Fruit fly (Drosophila melanogaster) whole organism, prepupa: ENCODE data around the gene Fmr1.
A peak's percentile ranks its signal among the peaks of the same experiment; 100 is the strongest.

Experiments used
- Blimp-1 ChIP-seq: fragments of 200-800 bp; sonication (Bioruptor generic); optimal IDR thresholded peaks from 3 replicates; lab custom pipeline; 2017; ENCODE audit warnings: missing biosample characterization, missing genetic modification characterization, mild to moderate bottlenecking, moderate library complexity, missing genetic modification reagents
- CG10631 ChIP-seq: fragments of 200-800 bp; sonication (Bioruptor generic); optimal IDR thresholded peaks from 2 replicates; lab custom pipeline; 2016; ENCODE audit warnings: missing biosample characterization, missing genetic modification characterization
- CG10669 ChIP-seq: fragments of 200-800 bp; sonication (Bioruptor generic); optimal IDR thresholded peaks from 3 replicates; lab custom pipeline; 2018; ENCODE audit warnings: missing biosample characterization, mild to moderate bottlenecking, missing genetic modification characterization, moderate library complexity
- CG11294 ChIP-seq: fragments of 200-800 bp; sonication (Bioruptor generic); IDR thresholded peaks from 2 replicates; pipeline ENCODE4 v1.3.6; 2022; ENCODE audit warnings: missing biosample characterization, missing genetic modification characterization
- CG11762 ChIP-seq: fragments of 200-800 bp; sonication (Bioruptor generic); optimal IDR thresholded peaks from 3 replicates; lab custom pipeline; 2016; ENCODE audit warnings: missing biosample characterization, missing genetic modification characterization; ENCODE audit not compliant: insufficient read depth
- CG11902 ChIP-seq: fragments of 200-800 bp; sonication (Bioruptor generic); optimal IDR thresholded peaks from 3 replicates; lab custom pipeline; 2016; ENCODE audit warnings: missing biosample characterization, missing genetic modification characterization
- CG1621 ChIP-seq: fragments of 200-800 bp; sonication (Bioruptor generic); optimal IDR thresholded peaks from 3 replicates; lab custom pipeline; 2018; ENCODE audit warnings: missing biosample characterization, mild to moderate bottlenecking, missing genetic modification characterization
- CG3032 ChIP-seq: fragments of 200-800 bp; optimal IDR thresholded peaks from 2 replicates; lab custom pipeline; 2019; ENCODE audit warnings: missing biosample characterization, mild to moderate bottlenecking, missing genetic modification characterization, moderate library complexity
- CG31627 ChIP-seq: fragments of 200-800 bp; sonication (Bioruptor generic); optimal IDR thresholded peaks from 3 replicates; lab custom pipeline; 2016; ENCODE audit warnings: missing biosample characterization, missing genetic modification characterization
- CG32006 ChIP-seq: fragments of 200-800 bp; sonication (Bioruptor generic); optimal IDR thresholded peaks from 3 replicates; lab custom pipeline; 2017; ENCODE audit warnings: missing biosample characterization, mild to moderate bottlenecking, missing genetic modification characterization
- CG34406 ChIP-seq: fragments of 200-800 bp; sonication (Bioruptor generic); optimal IDR thresholded peaks from 3 replicates; lab custom pipeline; 2016; ENCODE audit warnings: missing biosample characterization, missing genetic modification characterization
- CG3919 ChIP-seq: fragments of 200-800 bp; sonication (Bioruptor generic); optimal IDR thresholded peaks from 3 replicates; lab custom pipeline; 2016; ENCODE audit warnings: missing biosample characterization, missing genetic modification characterization
- CG4318 ChIP-seq: fragments of 200-800 bp; sonication (Bioruptor generic); optimal IDR thresholded peaks from 3 replicates; lab custom pipeline; 2017; ENCODE audit warnings: missing biosample characterization, mild to moderate bottlenecking, missing genetic modification characterization
- CG6276 ChIP-seq: fragments of 200-800 bp; sonication (Bioruptor generic); optimal IDR thresholded peaks from 2 replicates; lab custom pipeline; 2017; ENCODE audit warnings: missing biosample characterization, mild to moderate bottlenecking, missing genetic modification characterization
- CG6792 ChIP-seq: fragments of 200-800 bp; sonication (Bioruptor generic); optimal IDR thresholded peaks from 3 replicates; lab custom pipeline; 2016; ENCODE audit warnings: missing biosample characterization, missing genetic modification characterization
- CG6808 ChIP-seq: fragments of 200-800 bp; sonication (Bioruptor generic); optimal IDR thresholded peaks from 3 replicates; lab custom pipeline; 2017; ENCODE audit warnings: missing biosample characterization, missing genetic modification characterization, mild to moderate bottlenecking, moderate library complexity, missing genetic modification reagents
- CG7368 ChIP-seq: fragments of 200-800 bp; sonication (Bioruptor generic); optimal IDR thresholded peaks from 3 replicates; lab custom pipeline; 2016; ENCODE audit warnings: missing biosample characterization, missing genetic modification characterization
- CG8632 ChIP-seq: fragments of 200-800 bp; sonication (Bioruptor generic); optimal IDR thresholded peaks from 3 replicates; lab custom pipeline; 2016; ENCODE audit warnings: missing biosample characterization, missing genetic modification characterization
- CG9139 ChIP-seq: fragments of 200-800 bp; sonication (Bioruptor generic); optimal IDR thresholded peaks from 3 replicates; lab custom pipeline; 2017; ENCODE audit warnings: missing biosample characterization, mild to moderate bottlenecking, missing genetic modification characterization
- Eip78C ChIP-seq: fragments of 200-800 bp; sonication (Bioruptor generic); peaks from one replicate; lab custom pipeline; 2016; ENCODE audit warnings: missing biosample characterization, missing genetic modification characterization
- Eip93F ChIP-seq: fragments of 200-800 bp; sonication (Bioruptor generic); optimal IDR thresholded peaks from 2 replicates; lab custom pipeline; 2016; ENCODE audit warnings: missing biosample characterization, mild to moderate bottlenecking, missing genetic modification characterization
- Ets21C ChIP-seq: fragments of 200-800 bp; sonication (Bioruptor generic); optimal IDR thresholded peaks from 3 replicates; lab custom pipeline; 2016; ENCODE audit warnings: missing biosample characterization, missing genetic modification characterization
- Hr38 ChIP-seq: sonication (Bioruptor generic); optimal IDR thresholded peaks from 2 replicates; lab custom pipeline; 2016; ENCODE audit warnings: missing biosample characterization, missing genetic modification characterization
- Hr39 ChIP-seq: fragments of 200-800 bp; sonication (Bioruptor generic); optimal IDR thresholded peaks from 2 replicates; lab custom pipeline; 2016; ENCODE audit warnings: missing biosample characterization, missing genetic modification characterization
- Hr4 ChIP-seq: fragments of 200-800 bp; sonication (Bioruptor generic); optimal IDR thresholded peaks from 3 replicates; lab custom pipeline; 2016; ENCODE audit warnings: missing biosample characterization, missing genetic modification characterization
- Lpt ChIP-seq: fragments of 200-800 bp; sonication (Bioruptor generic); optimal IDR thresholded peaks from 3 replicates; lab custom pipeline; 2016; ENCODE audit warnings: missing biosample characterization, missing genetic modification characterization
- Met ChIP-seq: fragments of 200-800 bp; sonication (Bioruptor generic); optimal IDR thresholded peaks from 3 replicates; lab custom pipeline; 2016; ENCODE audit warnings: missing biosample characterization, missing genetic modification characterization
- OdsH ChIP-seq: fragments of 200-800 bp; sonication (Bioruptor generic); optimal IDR thresholded peaks from 3 replicates; lab custom pipeline; 2016; ENCODE audit warnings: missing biosample characterization, missing genetic modification characterization
- Smox ChIP-seq: fragments of 200-800 bp; sonication (Bioruptor generic); optimal IDR thresholded peaks from 3 replicates; lab custom pipeline; 2016; ENCODE audit warnings: missing biosample characterization, missing genetic modification characterization
- Sox102F ChIP-seq: fragments of 200-800 bp; sonication (Bioruptor generic); optimal IDR thresholded peaks from 2 replicates; lab custom pipeline; 2016; ENCODE audit warnings: missing biosample characterization, mild to moderate bottlenecking, missing genetic modification characterization
- Sox14 ChIP-seq: fragments of 200-800 bp; sonication (Bioruptor generic); optimal IDR thresholded peaks from 3 replicates; lab custom pipeline; 2016; ENCODE audit warnings: missing biosample characterization, missing genetic modification characterization
- Sox15 ChIP-seq: fragments of 200-800 bp; sonication (Bioruptor generic); optimal IDR thresholded peaks from 3 replicates; lab custom pipeline; 2016; ENCODE audit warnings: missing biosample characterization, missing genetic modification characterization
- achi ChIP-seq: fragments of 200-800 bp; sonication (Bioruptor generic); optimal IDR thresholded peaks from 3 replicates; lab custom pipeline; 2016; ENCODE audit warnings: missing biosample characterization, missing genetic modification characterization
- acj6 ChIP-seq: fragments of 200-800 bp; sonication (Bioruptor generic); optimal IDR thresholded peaks from 3 replicates; lab custom pipeline; 2016; ENCODE audit warnings: missing biosample characterization, missing genetic modification characterization
- cyc ChIP-seq: fragments of 200-800 bp; sonication (Bioruptor generic); optimal IDR thresholded peaks from 3 replicates; lab custom pipeline; 2016; ENCODE audit warnings: missing biosample characterization, missing genetic modification characterization
- dac ChIP-seq: fragments of 200-800 bp; sonication (Bioruptor generic); optimal IDR thresholded peaks from 2 replicates; lab custom pipeline; 2017; ENCODE audit warnings: missing biosample characterization, mild to moderate bottlenecking, missing genetic modification characterization
- eg ChIP-seq: fragments of 200-800 bp; sonication (Bioruptor generic); IDR thresholded peaks from 3 replicates; pipeline ENCODE4 v1.3.6; 2022; ENCODE audit warnings: missing biosample characterization, missing genetic modification characterization
- esn ChIP-seq: fragments of 200-800 bp; sonication (Bioruptor generic); optimal IDR thresholded peaks from 2 replicates; lab custom pipeline; 2016; ENCODE audit warnings: missing biosample characterization, mild to moderate bottlenecking, missing genetic modification characterization, moderate library complexity
- fd59A ChIP-seq: fragments of 200-800 bp; sonication (Bioruptor generic); optimal IDR thresholded peaks from 2 replicates; lab custom pipeline; 2017; ENCODE audit warnings: missing biosample characterization, mild to moderate bottlenecking, missing genetic modification characterization, missing genetic modification reagents
- fd85E ChIP-seq: fragments of 200-800 bp; sonication (Bioruptor generic); optimal IDR thresholded peaks from 3 replicates; lab custom pipeline; 2016; ENCODE audit warnings: missing biosample characterization, missing genetic modification characterization
- fkh ChIP-seq: fragments of 200-800 bp; sonication (Bioruptor generic); optimal IDR thresholded peaks from 3 replicates; lab custom pipeline; 2017; ENCODE audit warnings: missing biosample characterization, mild to moderate bottlenecking, missing genetic modification characterization, moderate library complexity
- lz ChIP-seq: fragments of 200-800 bp; sonication (Bioruptor generic); optimal IDR thresholded peaks from 3 replicates; lab custom pipeline; 2016; ENCODE audit warnings: missing biosample characterization, missing genetic modification characterization
- pdm3 ChIP-seq: fragments of 200-800 bp; sonication (Bioruptor generic); optimal IDR thresholded peaks from 3 replicates; lab custom pipeline; 2016; ENCODE audit warnings: missing biosample characterization, missing genetic modification characterization
- spab ChIP-seq: fragments of 200-800 bp; sonication (Bioruptor generic); optimal IDR thresholded peaks from 2 replicates; lab custom pipeline; 2017; ENCODE audit warnings: missing biosample characterization, mild to moderate bottlenecking, missing genetic modification characterization, missing genetic modification reagents
- ss ChIP-seq, 2 experiments: fragments of 200-800 bp; sonication (Bioruptor generic); optimal IDR thresholded peaks; 2 replicates in 1 of 2; 3 replicates in 1 of 2; lab custom pipeline; 2017 to 2018; ENCODE audit warnings: mild to moderate bottlenecking in 2 of 2, missing biosample characterization in 2 of 2, missing genetic modification characterization in 2 of 2, moderate library complexity in 1 of 2
- svp ChIP-seq: fragments of 200-800 bp; sonication (Bioruptor generic); peaks from one replicate; lab custom pipeline; 2016; ENCODE audit warnings: missing biosample characterization, missing genetic modification characterization
- topi ChIP-seq: fragments of 200-800 bp; sonication (Bioruptor generic); optimal IDR thresholded peaks from 3 replicates; lab custom pipeline; 2016; ENCODE audit warnings: missing biosample characterization, missing genetic modification characterization
- vri ChIP-seq: fragments of 200-800 bp; sonication (Bioruptor generic); optimal IDR thresholded peaks from 3 replicates; lab custom pipeline; 2016; ENCODE audit warnings: missing biosample characterization, mild to moderate bottlenecking, missing genetic modification characterization

Fmr1 gene

dm6 chr3R:10082549-10083075, 27.3 kb downstream of the Fmr1 start (continued):
- TF ChIP-seq Smox (GFP tag; lab: Kevin White, UChicago) (peak; percentile 71), topi (peak; percentile 80), CG11902 (GFP tag; lab: Kevin White, UChicago) (peak; percentile 73), pdm3 (GFP tag; lab: Kevin White, UChicago) (peak; percentile 87), svp (GFP tag; lab: Kevin White, UChicago) (peak; percentile 89), ss (GFP tag; optimal IDR thresholded peaks at IDR 0.05; lab: Kevin White, UChicago) (peak; percentile 87 to 89), esn (GFP tag; lab: Kevin White, UChicago) (peak; percentile 86), lz (GFP tag; lab: Kevin White, UChicago) (peak; percentile 77), CG34406 (GFP tag; lab: Kevin White, UChicago) (peak; percentile 77), Met (peak; percentile 75), fd85E (GFP tag; lab: Kevin White, UChicago) (peak; percentile 39), Lpt (peak; percentile 46), Ets21C (peak; percentile 63)

- peak; percentile 27 for TF ChIP-seq CG31627 (GFP tag; lab: Kevin White, UChicago)
- no peak for TF ChIP-seq CG1621 (tag; lab: Kevin White, UChicago)
- TF ChIP-seq Hr38 (GFP tag; lab: Kevin White, UChicago) = no peak
- peak; percentile 0 for TF ChIP-seq CG32006 (GFP tag; lab: Kevin White, UChicago)
- no peak for TF ChIP-seq fd59A (GFP tag; lab: Kevin White, UChicago)
- TF ChIP-seq dac (GFP tag; lab: Kevin White, UChicago) = no peak
- TF ChIP-seq fkh = no peak
- no peak for TF ChIP-seq CG11762 (GFP tag; lab: Kevin White, UChicago)
- no peak for TF ChIP-seq spab (GFP tag; lab: Kevin White, UChicago)
- peak; percentile 12 for TF ChIP-seq CG10631
- peak; percentile 8 for TF ChIP-seq Ets21C
- no peak for TF ChIP-seq CG7368 (GFP tag; lab: Kevin White, UChicago)
- no peak for TF ChIP-seq Sox102F (GFP tag; lab: Kevin White, UChicago)
- TF ChIP-seq CG11294 (GFP tag; lab: Robert Waterston, UW) = no peak
- no peak for TF ChIP-seq lz (GFP tag; lab: Kevin White, UChicago)
- TF ChIP-seq CG6792 (GFP tag; lab: Kevin White, UChicago) = no peak
- TF ChIP-seq Blimp-1 (GFP tag; lab: Kevin White, UChicago) = no peak
- peak; percentile 33 for TF ChIP-seq cyc (GFP tag; lab: Kevin White, UChicago)
- peak; percentile 4 for TF ChIP-seq acj6 (GFP tag; lab: Kevin White, UChicago)
- no peak for TF ChIP-seq CG9139 (GFP tag; lab: Kevin White, UChicago)
- TF ChIP-seq Smox (GFP tag; lab: Kevin White, UChicago) = no peak
- peak; percentile 23 for TF ChIP-seq Sox14 (GFP tag; lab: Kevin White, UChicago)
- no peak for TF ChIP-seq ss (GFP tag; optimal IDR thresholded peaks at IDR 0.05; lab: Kevin White, UChicago)
- no peak for TF ChIP-seq CG10669 (GFP tag; lab: Kevin White, UChicago)
- peak; percentile 10 for TF ChIP-seq CG6808 (GFP tag; lab: Kevin White, UChicago)
- peak; percentile 21 for TF ChIP-seq CG3032 (tag; lab: Kevin White, UChicago)
- TF ChIP-seq achi (GFP tag; lab: Kevin White, UChicago) = peak; percentile 0
- no peak for TF ChIP-seq Eip93F (GFP tag; lab: Kevin White, UChicago)
- no peak for TF ChIP-seq CG8632 (GFP tag; lab: Kevin White, UChicago)
- TF ChIP-seq esn (GFP tag; lab: Kevin White, UChicago) = peak; percentile 5
- peak; percentile 24 for TF ChIP-seq Sox15 (GFP tag; lab: Kevin White, UChicago)
- peak; percentile 42 for TF ChIP-seq vri (GFP tag; lab: Kevin White, UChicago)
- TF ChIP-seq Hr4 (GFP tag; lab: Kevin White, UChicago) = peak; percentile 20
- TF ChIP-seq fd85E (GFP tag; lab: Kevin White, UChicago) = no peak
- no peak for TF ChIP-seq CG3919 (GFP tag; lab: Kevin White, UChicago)
- TF ChIP-seq OdsH (GFP tag; lab: Kevin White, UChicago) = no peak
- no peak for TF ChIP-seq CG6276 (GFP tag; lab: Kevin White, UChicago)
- no peak for TF ChIP-seq eg (GFP tag; lab: Robert Waterston, UW)
- peak; percentile 28 for TF ChIP-seq Hr39 (GFP tag; lab: Kevin White, UChicago)
- peak; percentile 60 for TF ChIP-seq Eip78C (GFP tag; lab: Kevin White, UChicago)
- no peak for TF ChIP-seq CG11902 (GFP tag; lab: Kevin White, UChicago)
- no peak for TF ChIP-seq CG4318
- TF ChIP-seq Lpt = no peak
- no peak for TF ChIP-seq CG34406 (GFP tag; lab: Kevin White, UChicago)
These were observed 28.3 kb downstream of the Fmr1 start for dm6 chr3R:10081469-10082111.
